Worm (Caenorhabditis elegans) whole organism, late embryonic: ENCODE results near the gene acs-3.

Experiments
- ama-1 ChIP-seq: fragments of 150-350 bp; optimal IDR thresholded peaks from 2 replicates; lab custom pipeline; 2014
- dmd-4 ChIP-seq: sonication (generic microtip); optimal IDR thresholded peaks from 2 replicates; lab custom pipeline; 2016; ENCODE audit warnings: borderline replicate concordance, missing genetic modification characterization, missing compliant biosample characterization
- fkh-10 ChIP-seq: fragments of 150-350 bp; optimal IDR thresholded peaks from 2 replicates; lab custom pipeline; 2014; ENCODE audit warnings: missing biosample characterization, missing genetic modification reagents, missing genetic modification characterization
- lim-6 ChIP-seq: sonication (generic microtip); optimal IDR thresholded peaks from 2 replicates; lab custom pipeline; 2016; ENCODE audit warnings: missing genetic modification characterization, missing compliant biosample characterization
- pqm-1 ChIP-seq: sonication (generic microtip); optimal IDR thresholded peaks from 2 replicates; lab custom pipeline; 2016; ENCODE audit warnings: missing genetic modification characterization, missing compliant biosample characterization

DNA sequence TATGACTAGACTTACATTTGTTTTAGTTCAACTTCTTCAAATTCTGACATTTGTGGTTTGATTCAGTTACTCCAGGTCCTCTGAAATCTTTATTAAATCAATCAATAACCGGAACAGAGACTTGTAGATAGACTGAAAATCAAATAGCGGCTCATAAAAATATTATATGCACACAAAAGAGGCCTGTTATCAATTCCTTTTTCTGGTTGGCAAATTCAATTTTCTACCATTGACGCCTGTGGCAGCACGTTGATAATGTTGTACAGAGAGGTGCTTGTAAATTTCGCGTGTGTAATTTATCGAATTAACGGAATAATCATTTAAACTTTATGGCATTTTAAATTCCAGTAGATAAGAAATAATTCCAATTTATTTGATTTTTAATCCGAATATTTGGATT lies 17.6 kb downstream of the acs-3 start, which contains the start of gene T08B1.1:
- TF ChIP-seq ama-1 (no peak), lim-6 (tag; lab: Kevin White, UChicago) (no peak), fkh-10 (no peak), dmd-4 (tag; lab: Kevin White, UChicago) (no peak), pqm-1 (tag; lab: Kevin White, UChicago) (no peak)
